Worm (Caenorhabditis elegans) whole organism, late embryonic: ENCODE results near the gene srh-149.

Experiments
- C08G9.2 ChIP-seq: sonication (generic microtip); optimal IDR thresholded peaks from 2 replicates; lab custom pipeline; 2016; ENCODE audit warnings: mild to moderate bottlenecking, missing genetic modification characterization, moderate library complexity, missing compliant biosample characterization
- C38D4.7 ChIP-seq: fragments of 200-800 bp; sonication (Bioruptor generic); optimal IDR thresholded peaks from 2 replicates; lab custom pipeline; 2018; ENCODE audit warnings: mild to moderate bottlenecking, missing genetic modification characterization, moderate library complexity, missing compliant biosample characterization
- F13H6.1 ChIP-seq: sonication (generic microtip); optimal IDR thresholded peaks from 2 replicates; lab custom pipeline; 2016; ENCODE audit warnings: missing genetic modification characterization, missing compliant biosample characterization
- K02D7.2 ChIP-seq: sonication (generic microtip); optimal IDR thresholded peaks from 2 replicates; lab custom pipeline; 2017; ENCODE audit warnings: mild to moderate bottlenecking, missing genetic modification characterization, missing compliant biosample characterization
- T23F11.4 ChIP-seq: fragments of 200-800 bp; sonication (Bioruptor generic); optimal IDR thresholded peaks from 2 replicates; lab custom pipeline; 2018; ENCODE audit warnings: mild to moderate bottlenecking, missing genetic modification characterization, missing compliant biosample characterization
- Y22D7AL.16 ChIP-seq: sonication (generic microtip); optimal IDR thresholded peaks from 2 replicates; lab custom pipeline; 2016; ENCODE audit warnings: missing genetic modification characterization, missing compliant biosample characterization
- ama-1 ChIP-seq: fragments of 150-350 bp; optimal IDR thresholded peaks from 2 replicates; lab custom pipeline; 2014
- ceh-14 ChIP-seq: sonication (generic microtip); optimal IDR thresholded peaks from 2 replicates; lab custom pipeline; 2016; ENCODE audit warnings: missing genotype, missing genetic modification characterization, missing compliant biosample characterization
- ceh-18 ChIP-seq: sonication (generic microtip); optimal IDR thresholded peaks from 2 replicates; lab custom pipeline; 2016; ENCODE audit warnings: missing genetic modification characterization, missing compliant biosample characterization
- ceh-19 ChIP-seq: fragments of 200-800 bp; sonication (Bioruptor generic); optimal IDR thresholded peaks from 2 replicates; lab custom pipeline; 2018; ENCODE audit warnings: mild to moderate bottlenecking, missing genetic modification characterization, missing compliant biosample characterization
- ceh-2 ChIP-seq: sonication (generic microtip); optimal IDR thresholded peaks from 2 replicates; lab custom pipeline; 2016; ENCODE audit warnings: missing genotype, missing genetic modification characterization, missing compliant biosample characterization
- ceh-31 ChIP-seq: sonication (generic microtip); optimal IDR thresholded peaks from 2 replicates; lab custom pipeline; 2016; ENCODE audit warnings: missing genetic modification characterization, missing compliant biosample characterization
- ceh-6 ChIP-seq: fragments of 200-800 bp; sonication (Bioruptor generic); optimal IDR thresholded peaks from 2 replicates; lab custom pipeline; 2018; ENCODE audit warnings: mild to moderate bottlenecking, missing genetic modification characterization, missing compliant biosample characterization
- ceh-9 ChIP-seq: sonication (generic microtip); optimal IDR thresholded peaks from 2 replicates; lab custom pipeline; 2016; ENCODE audit warnings: mild to moderate bottlenecking, missing genetic modification characterization, inconsistent platforms, missing compliant biosample characterization
- dve-1 ChIP-seq: sonication (generic microtip); optimal IDR thresholded peaks from 2 replicates; lab custom pipeline; 2017; ENCODE audit warnings: antibody characterized with exemption, mild to moderate bottlenecking, missing genetic modification characterization, missing compliant biosample characterization
- elt-2 ChIP-seq: sonication (generic microtip); optimal IDR thresholded peaks from 2 replicates; lab custom pipeline; 2016; ENCODE audit warnings: missing genetic modification reagents, missing genetic modification characterization, missing compliant biosample characterization
- elt-4 ChIP-seq: sonication (generic microtip); optimal IDR thresholded peaks from 2 replicates; lab custom pipeline; 2016; ENCODE audit warnings: missing genetic modification characterization, missing compliant biosample characterization
- fkh-10 ChIP-seq: fragments of 150-350 bp; optimal IDR thresholded peaks from 2 replicates; lab custom pipeline; 2014; ENCODE audit warnings: missing biosample characterization, missing genetic modification reagents, missing genetic modification characterization
- fkh-6 ChIP-seq: sonication (generic microtip); optimal IDR thresholded peaks from 2 replicates; lab custom pipeline; 2016; ENCODE audit warnings: missing genetic modification characterization, missing compliant biosample characterization
- gmeb-2 ChIP-seq: sonication (generic microtip); optimal IDR thresholded peaks from 2 replicates; lab custom pipeline; 2016; ENCODE audit warnings: missing genetic modification characterization, inconsistent platforms, missing compliant biosample characterization
- hlh-13 ChIP-seq: fragments of 200-800 bp; sonication (Bioruptor generic); optimal IDR thresholded peaks from 2 replicates; lab custom pipeline; 2018; ENCODE audit warnings: mild to moderate bottlenecking, missing genetic modification characterization, missing compliant biosample characterization
- hlh-15 ChIP-seq: sonication (generic microtip); optimal IDR thresholded peaks from 2 replicates; lab custom pipeline; 2016; ENCODE audit warnings: missing genetic modification characterization, missing compliant biosample characterization
- mec-3 ChIP-seq: sonication (generic microtip); optimal IDR thresholded peaks from 2 replicates; lab custom pipeline; 2016; ENCODE audit warnings: borderline replicate concordance, missing genetic modification characterization, missing compliant biosample characterization
- nfya-1 ChIP-seq: sonication (generic microtip); optimal IDR thresholded peaks from 2 replicates; lab custom pipeline; 2017; ENCODE audit warnings: missing genetic modification characterization, mild to moderate bottlenecking, missing compliant biosample characterization, antibody characterized with exemption, moderate library complexity
- nhr-11 ChIP-seq: fragments of 150-350 bp; optimal IDR thresholded peaks from 2 replicates; lab custom pipeline; 2014; ENCODE audit warnings: missing biosample characterization, missing genetic modification characterization
- odd-2 ChIP-seq: sonication (generic microtip); optimal IDR thresholded peaks from 2 replicates; lab custom pipeline; 2017; ENCODE audit warnings: antibody characterized with exemption, mild to moderate bottlenecking, missing genetic modification characterization, missing compliant biosample characterization
- pax-1 ChIP-seq: fragments of 150-350 bp; optimal IDR thresholded peaks from 2 replicates; lab custom pipeline; 2014; ENCODE audit warnings: missing biosample characterization, missing genetic modification characterization
- pha-2 ChIP-seq: sonication (generic microtip); optimal IDR thresholded peaks from 2 replicates; lab custom pipeline; 2017; ENCODE audit warnings: mild to moderate bottlenecking, missing genetic modification characterization, missing compliant biosample characterization
- pha-4 ChIP-seq: fragments of 150-350 bp; optimal IDR thresholded peaks from 2 replicates; lab custom pipeline; 2018; ENCODE audit warnings: missing biosample characterization, missing genetic modification reagents, missing genetic modification characterization
- pqm-1 ChIP-seq: sonication (generic microtip); optimal IDR thresholded peaks from 2 replicates; lab custom pipeline; 2016; ENCODE audit warnings: missing genetic modification characterization, missing compliant biosample characterization
- pros-1 ChIP-seq: fragments of 150-350 bp; optimal IDR thresholded peaks from 2 replicates; lab custom pipeline; 2014; ENCODE audit warnings: missing biosample characterization, missing genetic modification reagents, missing genetic modification characterization
- sox-4 ChIP-seq: sonication (generic microtip); optimal IDR thresholded peaks from 2 replicates; lab custom pipeline; 2017; ENCODE audit warnings: mild to moderate bottlenecking, missing genetic modification characterization, inconsistent platforms, missing compliant biosample characterization
- tbx-2 ChIP-seq: sonication (generic microtip); optimal IDR thresholded peaks from 2 replicates; lab custom pipeline; 2016; ENCODE audit warnings: missing genetic modification characterization, missing compliant biosample characterization
- tbx-7 ChIP-seq: sonication (generic microtip); optimal IDR thresholded peaks from 2 replicates; lab custom pipeline; 2016; ENCODE audit warnings: missing genotype, missing genetic modification characterization, missing compliant biosample characterization
- unc-86 ChIP-seq: sonication (generic microtip); optimal IDR thresholded peaks from 2 replicates; lab custom pipeline; 2016; ENCODE audit warnings: missing genetic modification characterization, missing compliant biosample characterization
- zip-5 ChIP-seq: sonication (generic microtip); optimal IDR thresholded peaks from 2 replicates; lab custom pipeline; 2016; ENCODE audit warnings: missing genetic modification characterization, missing compliant biosample characterization
- ztf-16 ChIP-seq: sonication (generic microtip); optimal IDR thresholded peaks from 2 replicates; lab custom pipeline; 2017; ENCODE audit warnings: missing genetic modification characterization, missing compliant biosample characterization

Gene srh-149

DNA sequence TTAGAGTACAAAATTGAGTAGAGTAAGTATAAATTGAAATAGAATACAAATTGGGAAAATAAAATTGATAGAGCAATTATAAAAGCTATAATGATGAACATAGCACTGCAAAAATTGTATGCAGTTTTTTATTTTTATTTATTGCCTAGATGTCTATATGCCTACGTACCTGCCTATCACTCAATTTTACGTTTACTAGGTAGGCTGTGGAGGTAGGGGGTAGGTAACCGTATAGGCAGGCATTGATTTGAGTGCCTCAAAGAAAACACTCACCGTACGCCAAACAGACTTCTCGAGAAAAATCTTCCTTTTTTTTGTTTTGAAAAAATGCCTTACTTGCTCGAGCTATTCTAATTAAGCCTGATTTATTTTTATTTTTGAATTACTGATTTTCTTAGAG, 9.4 kb downstream of the srh-149 start, which contains the start of gene srbc-56:
Gene srbc-56, minus strand, starts transcription at position 101 of the 400 bp plus-strand sequence.
- TF ChIP-seq ceh-31 (tag; lab: Kevin White, UChicago): no peak
- TF ChIP-seq zip-5 (tag; lab: Kevin White, UChicago): no peak
- TF ChIP-seq pha-4 (tag; lab: Kevin White, UChicago): no peak
- no peak for TF ChIP-seq sox-4
- TF ChIP-seq nhr-11 (tag; lab: Kevin White, UChicago): no peak
- no peak for TF ChIP-seq tbx-2 (tag; lab: Kevin White, UChicago)
- TF ChIP-seq C08G9.2 (tag; lab: Kevin White, UChicago): no peak

DNA sequence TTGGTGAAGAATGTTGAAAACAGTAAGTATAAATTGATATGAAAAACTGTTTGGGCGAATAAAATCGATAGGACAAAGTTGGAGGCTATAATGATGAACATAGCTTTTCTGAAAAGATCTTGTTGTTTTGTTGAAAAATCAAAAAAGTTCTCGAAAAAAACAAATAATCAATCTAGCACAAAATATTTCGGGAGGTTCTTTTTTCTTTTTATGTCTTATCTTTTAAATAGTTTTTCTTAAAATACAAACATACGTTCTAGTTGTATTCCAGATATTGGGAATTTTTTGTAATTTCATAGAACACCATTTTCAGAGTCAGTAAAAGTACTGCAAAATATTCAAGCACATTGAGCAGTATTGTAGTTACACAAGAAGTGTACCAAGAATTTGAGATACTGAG, 11.1 kb downstream of the srh-149 start, which contains the start of gene srbc-55:
Gene srbc-55, minus strand, starts transcription at position 101 of the 400 bp plus-strand sequence.
- TF ChIP-seq nfya-1 (tag; lab: Kevin White, UChicago): no peak
- no peak for TF ChIP-seq C08G9.2 (tag; lab: Kevin White, UChicago)
- no peak for TF ChIP-seq K02D7.2 (tag; lab: Kevin White, UChicago)
- TF ChIP-seq tbx-7 (tag; lab: Kevin White, UChicago): no peak
- TF ChIP-seq ceh-9 (tag; lab: Kevin White, UChicago): no peak
- no peak for TF ChIP-seq pqm-1

DNA sequence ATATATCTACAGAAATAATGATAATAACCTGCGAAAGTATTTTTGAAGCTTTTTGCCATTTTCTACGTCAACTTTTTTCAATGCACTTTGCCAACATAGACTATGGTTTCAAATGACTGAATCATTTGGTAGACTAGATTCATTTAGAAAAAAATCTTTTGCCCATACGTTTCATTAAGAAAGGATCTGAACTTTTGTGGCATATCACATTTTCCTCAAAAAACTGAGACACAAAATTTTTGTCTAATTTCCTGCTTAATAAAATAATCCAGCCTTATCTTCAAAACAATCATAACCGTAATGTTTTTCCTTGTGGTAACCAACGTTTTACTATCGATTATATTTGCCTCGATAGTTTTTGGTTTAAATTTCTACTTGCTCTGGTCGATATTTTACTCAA, 14.9 kb downstream of the srh-149 start, which contains the start of gene srbc-51:
Gene srbc-51, plus strand, starts transcription at position 301 of the 400 bp plus-strand sequence.
- TF ChIP-seq T23F11.4 (GFP tag; lab: Kevin White, UChicago) (no peak), F13H6.1 (tag; lab: Kevin White, UChicago) (no peak), nhr-11 (tag; lab: Kevin White, UChicago) (no peak), ztf-16 (tag; lab: Kevin White, UChicago) (no peak), ceh-6 (no peak), C38D4.7 (GFP tag; lab: Kevin White, UChicago) (no peak), odd-2 (tag; lab: Kevin White, UChicago) (no peak), ceh-9 (tag; lab: Kevin White, UChicago) (no peak), ama-1 (no peak), ceh-19 (no peak), pha-2 (no peak), ceh-18 (tag; lab: Kevin White, UChicago) (no peak), pax-1 (tag; lab: Kevin White, UChicago) (no peak)

DNA sequence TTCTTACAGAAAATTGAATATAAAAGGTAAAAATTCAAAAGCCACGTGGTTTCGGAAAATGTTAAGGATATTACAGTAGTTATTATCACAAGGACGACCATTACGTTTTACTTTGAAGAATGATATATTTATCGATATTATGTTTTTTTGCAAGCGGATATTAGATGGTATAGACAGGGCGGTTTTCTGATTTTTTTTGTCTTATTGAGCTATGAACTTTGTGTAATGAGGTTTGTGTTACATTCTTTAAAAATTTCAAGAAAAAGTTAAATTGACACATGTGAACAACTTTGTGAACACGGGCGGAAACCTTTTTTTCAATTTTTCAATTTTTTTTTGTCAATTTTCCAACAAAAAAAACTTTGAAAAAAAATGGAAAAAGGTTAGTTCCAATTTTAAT, 16.1 kb downstream of the srh-149 start, which contains the start of gene srbc-50:
Gene srbc-50, minus strand, starts transcription at position 101 of the 400 bp plus-strand sequence.
- TF ChIP-seq hlh-15 (tag; lab: Kevin White, UChicago): no peak
- TF ChIP-seq pax-1 (tag; lab: Kevin White, UChicago): no peak
- TF ChIP-seq pqm-1: no peak
- TF ChIP-seq ceh-14: no peak
- TF ChIP-seq nfya-1 (tag; lab: Kevin White, UChicago): no peak
- TF ChIP-seq gmeb-2 (tag; lab: Kevin White, UChicago): no peak
- TF ChIP-seq unc-86: no peak
- no peak for TF ChIP-seq elt-4
- TF ChIP-seq fkh-10: no peak
- TF ChIP-seq hlh-13 (GFP tag; lab: Kevin White, UChicago): no peak
- TF ChIP-seq ceh-18 (tag; lab: Kevin White, UChicago): no peak
- no peak for TF ChIP-seq pha-2
- TF ChIP-seq Y22D7AL.16 (tag; lab: Kevin White, UChicago): no peak
- TF ChIP-seq sox-4: no peak
- no peak for TF ChIP-seq ceh-19
- no peak for TF ChIP-seq K02D7.2 (tag; lab: Kevin White, UChicago)
- TF ChIP-seq pros-1 (tag; lab: Kevin White, UChicago): no peak
- TF ChIP-seq fkh-6 (tag; lab: Kevin White, UChicago): no peak

DNA sequence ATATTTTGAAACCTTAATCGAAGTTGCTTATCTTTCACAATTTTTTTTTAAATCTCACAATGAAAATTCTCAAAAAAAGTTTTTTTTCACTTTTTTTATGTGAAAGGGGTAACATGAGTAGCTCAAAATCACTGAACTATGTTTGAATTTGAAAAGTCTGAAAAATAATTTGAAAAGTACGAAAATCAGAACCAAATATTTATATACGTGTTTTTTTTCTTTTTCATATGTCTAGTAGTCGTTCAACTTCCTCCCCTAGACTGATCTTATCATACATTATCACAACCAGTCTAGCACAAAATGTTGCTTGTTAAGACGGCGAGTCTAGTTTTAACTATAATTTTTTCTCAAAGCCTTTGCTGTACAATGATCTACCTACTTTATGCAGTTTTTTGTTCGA, 19.6 kb downstream of the srh-149 start, which contains the start of gene srbc-49:
Gene srbc-49, plus strand, starts transcription at position 301 of the 400 bp plus-strand sequence.
- TF ChIP-seq dve-1 (tag; lab: Kevin White, UChicago) (no peak), ceh-9 (tag; lab: Kevin White, UChicago) (no peak), pax-1 (tag; lab: Kevin White, UChicago) (no peak), mec-3 (tag; lab: Kevin White, UChicago) (no peak), ceh-2 (tag; lab: Kevin White, UChicago) (no peak), pha-4 (tag; lab: Kevin White, UChicago) (no peak), elt-2 (tag; lab: Kevin White, UChicago) (no peak), fkh-6 (tag; lab: Kevin White, UChicago) (no peak)
